Worm (Caenorhabditis elegans): ENCODE measurements around the gene clec-146.
A peak's percentile ranks its signal among the peaks of the same experiment; 100 is the strongest.

Gene clec-146

DNA sequence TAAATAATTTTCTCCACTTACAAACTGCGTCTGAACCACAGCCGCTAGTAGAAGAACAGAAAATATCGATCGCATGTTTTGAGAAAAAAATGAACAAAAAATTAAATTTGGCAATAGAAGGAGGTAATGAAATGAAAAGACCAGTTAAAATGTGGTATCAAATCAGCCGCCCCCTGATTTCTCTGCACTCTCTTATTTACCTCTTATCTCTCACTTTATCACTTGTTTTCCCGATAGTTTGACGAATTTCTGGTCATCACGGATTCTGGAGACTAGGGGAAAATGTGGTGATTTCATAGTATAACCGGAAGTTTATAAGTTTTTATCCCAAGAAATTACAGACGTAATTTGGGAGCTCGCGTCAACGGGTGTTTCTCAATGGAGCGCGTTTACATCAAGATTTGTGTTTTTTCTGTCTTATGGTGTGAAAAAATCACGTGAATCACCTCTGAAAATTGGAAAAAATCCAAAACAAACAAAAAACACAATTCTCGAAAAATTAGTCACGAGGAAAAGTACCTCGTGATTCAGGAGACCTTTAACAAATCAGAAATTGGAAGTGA, at the start of gene clec-146:
TSS of gene clec-146 (minus strand) at position 116 of the 563 bp plus-strand sequence.
- TF ChIP-seq nhr-11 (tag; optimal IDR thresholded peaks at IDR 0.05), result no peak
- TF ChIP-seq ztf-11 (tag; optimal IDR thresholded peaks at IDR 0.05), result no peak

DNA sequence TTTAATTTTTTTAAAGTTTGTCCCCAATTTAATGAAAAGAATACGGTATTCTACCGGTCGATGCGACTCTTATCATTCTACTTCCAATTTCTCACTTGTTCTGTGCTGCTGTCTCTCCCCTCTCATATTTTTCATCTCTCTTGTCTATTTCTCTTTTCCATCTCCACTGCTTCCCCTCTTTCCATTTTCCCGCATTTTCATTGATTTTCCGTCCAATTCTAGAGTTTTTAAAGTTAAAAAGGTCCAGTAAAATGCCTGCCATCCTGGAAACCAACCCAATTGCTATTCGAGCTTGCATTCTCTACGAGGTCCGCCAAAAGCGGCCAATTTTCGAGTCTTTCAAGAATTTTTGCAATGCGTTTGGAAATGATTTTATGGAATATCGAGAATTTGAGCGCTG, 47.7 kb upstream of the clec-146 start, which contains the start of gene fbxa-167:
TSS of gene fbxa-167 (plus strand) at position 179 of the 400 bp plus-strand sequence.
- peak in 1 of 2 experiments; percentile 32 for TF ChIP-seq unc-62 (GFP tag; optimal IDR thresholded peaks at IDR 0.05 in 1 of 2)
- no peak for TF ChIP-seq unc-62 (tag; optimal IDR thresholded peaks at IDR 0.05)
- peak in 1 of 2 experiments; percentile 15 for TF ChIP-seq lsy-2 (tag; optimal IDR thresholded peaks at IDR 0.05)
- TF ChIP-seq madf-9 (GFP tag; conservative IDR thresholded peaks at IDR 0.05), result no peak
- peak; percentile 16 for TF ChIP-seq aha-1 (tag)
- no peak for TF ChIP-seq set-16 (GFP tag; IDR thresholded peaks at IDR 0.05)
- TF ChIP-seq T20F7.1 (GFP tag; optimal IDR thresholded peaks at IDR 0.05), result no peak

ce11 chrII:13640210-13640609, 46.6 kb upstream of the clec-146 start:
- TF ChIP-seq tra-1 (GFP tag; IDR thresholded peaks at IDR 0.05) (0 out of 2 replicates have a peak, but pooled peaks have one; percentile 17), nhr-77 (tag; optimal IDR thresholded peaks at IDR 0.05) (peak; percentile 60), nhr-6 (tag; optimal IDR thresholded peaks at IDR 0.05) (peak; percentile 11), hlh-30 (tag; optimal IDR thresholded peaks at IDR 0.05; ENCODE audit: insufficient read depth) (peak; percentile 79), mep-1 (tag; optimal IDR thresholded peaks at IDR 0.05) (peak; percentile 18), lsy-2 (tag; optimal IDR thresholded peaks at IDR 0.05) (peak in 1 of 2 experiments; percentile 58), dve-1 (tag; optimal IDR thresholded peaks at IDR 0.05; ENCODE audit: insufficient read depth) (peak; percentile 35), nhr-48 (tag; optimal IDR thresholded peaks at IDR 0.05) (peak; percentile 90), hlh-11 (tag; optimal IDR thresholded peaks at IDR 0.05) (peak; percentile 58), F10B5.3 (tag; optimal IDR thresholded peaks at IDR 0.05) (no peak), mes-2 (tag; optimal IDR thresholded peaks at IDR 0.05; ENCODE audit: poor library complexity, severe bottlenecking) (peak; percentile 36), nhr-28 (tag; optimal IDR thresholded peaks at IDR 0.05) (peak; percentile 53), daf-16 (GFP tag; optimal IDR thresholded peaks at IDR 0.05) (no peak), daf-16 (tag; optimal IDR thresholded peaks at IDR 0.05) (peak; percentile 26), zip-11 (GFP tag; IDR thresholded peaks at IDR 0.05) (no peak), mdl-1 (tag; optimal IDR thresholded peaks at IDR 0.05) (peak in 1 of 2 experiments; percentile 80), fos-1 (tag; optimal IDR thresholded peaks at IDR 0.05) (no peak), dmd-6 (GFP tag; IDR thresholded peaks at IDR 0.05) (peak; percentile 41), php-3 (GFP tag; IDR thresholded peaks at IDR 0.05) (no peak), lin-1 (GFP tag; IDR thresholded peaks at IDR 0.05) (no peak), hif-1 (tag; optimal IDR thresholded peaks at IDR 0.05) (peak in 1 of 2 experiments; percentile 48), aha-1 (tag) (peak; percentile 53)

DNA sequence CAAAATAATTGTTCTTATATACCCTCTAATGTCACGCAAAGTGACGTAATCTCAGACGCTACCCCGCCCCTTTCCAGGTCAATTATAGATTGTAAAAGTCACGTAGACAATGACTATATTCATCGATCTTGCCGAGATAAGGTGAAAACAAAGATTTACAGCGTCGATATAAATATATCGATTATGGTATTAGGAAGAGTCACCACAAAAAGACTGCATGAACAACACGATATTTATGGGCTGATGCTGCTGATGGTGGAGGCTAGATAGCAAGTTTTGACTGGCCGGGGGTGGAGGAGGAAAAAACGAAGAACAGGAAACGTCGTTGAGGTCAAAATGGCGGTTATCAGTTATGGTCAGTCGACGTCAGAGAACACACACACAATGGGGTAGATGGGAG, 45.0 kb upstream of the clec-146 start:
- TF ChIP-seq aha-1 (tag) (peak; percentile 100), ztf-7 (tag; optimal IDR thresholded peaks at IDR 0.05) (peak; percentile 13), F44E2.7 (GFP tag; IDR thresholded peaks at IDR 0.05) (no peak), Y48G9A.11 (GFP tag; IDR thresholded peaks at IDR 0.05) (no peak), rbr-2 (tag; optimal IDR thresholded peaks at IDR 0.05) (no peak), T20F7.1 (GFP tag; optimal IDR thresholded peaks at IDR 0.05) (no peak), unc-130 (GFP tag; optimal IDR thresholded peaks at IDR 0.05) (no peak), attf-4 (tag; optimal IDR thresholded peaks at IDR 0.05) (no peak), nhr-237 (tag; optimal IDR thresholded peaks at IDR 0.05) (no peak), aly-2 (tag; optimal IDR thresholded peaks at IDR 0.05) (no peak), ces-1 (GFP tag; optimal IDR thresholded peaks at IDR 0.05) (no peak), ctbp-1 (GFP tag; IDR thresholded peaks at IDR 0.05) (no peak), mxl-3 (GFP tag; optimal IDR thresholded peaks at IDR 0.05) (peak; percentile 53), madf-9 (GFP tag; conservative IDR thresholded peaks at IDR 0.05) (no peak), skn-1 (tag; optimal IDR thresholded peaks at IDR 0.05) (no peak), nhr-48 (tag; optimal IDR thresholded peaks at IDR 0.05) (peak; percentile 87), lin-39 (tag; optimal IDR thresholded peaks at IDR 0.05) (no peak), ztf-11 (tag; optimal IDR thresholded peaks at IDR 0.05) (no peak), zip-11 (GFP tag; IDR thresholded peaks at IDR 0.05) (no peak), nhr-77 (tag; optimal IDR thresholded peaks at IDR 0.05) (peak; percentile 82), fkh-10 (GFP tag; optimal IDR thresholded peaks at IDR 0.05) (no peak), lin-13 (GFP tag; optimal IDR thresholded peaks at IDR 0.05) (peak; percentile 16), zfp-3 (GFP tag; conservative IDR thresholded peaks at IDR 0.05) (no peak), unc-62 (GFP tag; optimal IDR thresholded peaks at IDR 0.05 in 1 of 2) (peak in 1 of 2 experiments; percentile 68), unc-62 (tag; optimal IDR thresholded peaks at IDR 0.05) (no peak), ZK546.5 (tag; optimal IDR thresholded peaks at IDR 0.05) (no peak), set-16 (GFP tag; IDR thresholded peaks at IDR 0.05) (no peak)

All from whole organism, L4 larva.